Worm (Caenorhabditis elegans) whole organism, L2 larva: Measurements from ENCODE around the gene F49E11.2.

Experiments
- C34F6.9 ChIP-seq: fragments of 150-350 bp; optimal IDR thresholded peaks from 2 replicates; lab custom pipeline; 2014; ENCODE audit warnings: missing biosample characterization, missing genetic modification characterization
- F13H6.1 ChIP-seq: sonication (generic microtip); optimal IDR thresholded peaks from 2 replicates; lab custom pipeline; 2016; ENCODE audit warnings: missing genetic modification characterization, missing compliant biosample characterization
- R02D3.7 ChIP-seq: fragments of 150-350 bp; optimal IDR thresholded peaks from 2 replicates; lab custom pipeline; 2014; ENCODE audit warnings: missing biosample characterization, missing genetic modification characterization
- Y55F3AM.14 ChIP-seq: fragments of 200-800 bp; sonication (Bioruptor generic); optimal IDR thresholded peaks from 2 replicates; lab custom pipeline; 2018; ENCODE audit warnings: mild to moderate bottlenecking, missing genetic modification characterization, missing compliant biosample characterization
- ZK546.5 ChIP-seq: sonication (generic microtip); optimal IDR thresholded peaks from 2 replicates; lab custom pipeline; 2017; ENCODE audit warnings: missing biosample characterization, missing genetic modification characterization
- alr-1 ChIP-seq: fragments of 150-350 bp; optimal IDR thresholded peaks from 2 replicates; lab custom pipeline; 2014; ENCODE audit warnings: missing biosample characterization, missing genetic modification characterization
- aly-2 ChIP-seq: fragments of 150-350 bp; optimal IDR thresholded peaks from 2 replicates; lab custom pipeline; 2014; ENCODE audit warnings: missing biosample characterization, missing genetic modification characterization
- ama-1 ChIP-seq: fragments of 150-350 bp; optimal IDR thresholded peaks from 2 replicates; lab custom pipeline; 2018; ENCODE audit warnings: inconsistent platforms
- blmp-1 ChIP-seq: sonication (generic microtip); optimal IDR thresholded peaks from 2 replicates; lab custom pipeline; 2017; ENCODE audit warnings: missing genetic modification characterization, mild to moderate bottlenecking, missing compliant biosample characterization, antibody characterized with exemption, moderate library complexity; ENCODE audit not compliant: insufficient read depth
- ceh-16 ChIP-seq: fragments of 150-350 bp; optimal IDR thresholded peaks from 2 replicates; lab custom pipeline; 2014; ENCODE audit warnings: missing biosample characterization, missing genetic modification characterization
- ceh-82 ChIP-seq: fragments of 150-350 bp; optimal IDR thresholded peaks from 2 replicates; lab custom pipeline; 2014; ENCODE audit warnings: missing biosample characterization, missing genetic modification characterization
- crh-2 ChIP-seq: sonication (generic microtip); optimal IDR thresholded peaks from 2 replicates; lab custom pipeline; 2017; ENCODE audit warnings: missing biosample characterization, missing genetic modification characterization
- dmd-4 ChIP-seq: sonication (generic microtip); optimal IDR thresholded peaks from 2 replicates; lab custom pipeline; 2017; ENCODE audit warnings: missing biosample characterization, missing genetic modification characterization
- egl-27 ChIP-seq: sonication (generic microtip); optimal IDR thresholded peaks from 3 replicates; lab custom pipeline; 2017; ENCODE audit warnings: missing biosample characterization, missing genetic modification reagents, missing genetic modification characterization
- elt-1 ChIP-seq: fragments of 150-350 bp; optimal IDR thresholded peaks from 2 replicates; lab custom pipeline; 2014; ENCODE audit warnings: missing biosample characterization, missing genetic modification characterization
- fos-1 ChIP-seq: fragments of 150-350 bp; optimal IDR thresholded peaks from 2 replicates; lab custom pipeline; 2014; ENCODE audit warnings: missing biosample characterization, missing genetic modification characterization
- gmeb-1 ChIP-seq: fragments of 150-350 bp; optimal IDR thresholded peaks from 2 replicates; lab custom pipeline; 2014; ENCODE audit warnings: missing biosample characterization, missing genetic modification characterization
- lin-11 ChIP-seq: fragments of 150-350 bp; sonication (generic microtip); optimal IDR thresholded peaks from 2 replicates; lab custom pipeline; 2014; ENCODE audit warnings: missing biosample characterization, missing genetic modification characterization, inconsistent platforms, mixed read lengths
- lin-13 ChIP-seq: fragments of 150-350 bp; optimal IDR thresholded peaks from 2 replicates; lab custom pipeline; 2014; ENCODE audit warnings: missing biosample characterization, missing genetic modification reagents, missing genetic modification characterization
- lin-39 ChIP-seq: fragments of 150-350 bp; optimal IDR thresholded peaks from 2 replicates; lab custom pipeline; 2014; ENCODE audit warnings: missing biosample characterization, missing genetic modification reagents, missing genetic modification characterization
- lsy-2 ChIP-seq, 2 experiments: fragments of 150-350 bp in 1 of 2; sonication (generic microtip) in 1 of 2; optimal IDR thresholded peaks; 2 replicates each; lab custom pipeline; 2014 to 2017; ENCODE audit warnings: missing biosample characterization in 2 of 2, missing genetic modification characterization in 2 of 2
- mab-5 ChIP-seq: fragments of 150-350 bp; optimal IDR thresholded peaks from 2 replicates; lab custom pipeline; 2014; ENCODE audit warnings: missing biosample characterization, missing genetic modification characterization
- mdl-1 ChIP-seq, 2 experiments: fragments of 150-350 bp in 1 of 2; sonication (generic microtip) in 1 of 2; optimal IDR thresholded peaks; 2 replicates each; lab custom pipeline; 2017; ENCODE audit warnings: missing biosample characterization in 2 of 2, missing genetic modification characterization in 2 of 2
- nhr-10 ChIP-seq: sonication (generic microtip); optimal IDR thresholded peaks from 2 replicates; lab custom pipeline; 2017; ENCODE audit warnings: missing biosample characterization, missing genetic modification characterization
- nhr-11 ChIP-seq: fragments of 150-350 bp; optimal IDR thresholded peaks from 2 replicates; lab custom pipeline; 2014; ENCODE audit warnings: missing biosample characterization, missing genetic modification characterization
- nhr-129 ChIP-seq: fragments of 150-350 bp; optimal IDR thresholded peaks from 2 replicates; lab custom pipeline; 2014; ENCODE audit warnings: missing biosample characterization, missing genetic modification characterization
- nhr-21 ChIP-seq: fragments of 150-350 bp; optimal IDR thresholded peaks from 2 replicates; lab custom pipeline; 2014; ENCODE audit warnings: missing biosample characterization, missing genetic modification characterization
- nhr-23 ChIP-seq: fragments of 150-350 bp; optimal IDR thresholded peaks from 2 replicates; lab custom pipeline; 2014; ENCODE audit warnings: missing biosample characterization, missing genetic modification reagents, missing genetic modification characterization
- nhr-237 ChIP-seq: fragments of 150-350 bp; optimal IDR thresholded peaks from 2 replicates; lab custom pipeline; 2014; ENCODE audit warnings: missing biosample characterization, missing genetic modification characterization
- nhr-25 ChIP-seq: fragments of 150-350 bp; sonication (generic microtip); optimal IDR thresholded peaks from 3 replicates; lab custom pipeline; 2014; ENCODE audit warnings: missing biosample characterization, missing genetic modification characterization
- nhr-6 ChIP-seq: fragments of 150-350 bp; optimal IDR thresholded peaks from 2 replicates; lab custom pipeline; 2014; ENCODE audit warnings: missing biosample characterization, missing genetic modification characterization
- nhr-77 ChIP-seq: fragments of 150-350 bp; optimal IDR thresholded peaks from 2 replicates; lab custom pipeline; 2014; ENCODE audit warnings: missing biosample characterization, missing genetic modification characterization
- peb-1 ChIP-seq: fragments of 150-350 bp; optimal IDR thresholded peaks from 2 replicates; lab custom pipeline; 2014; ENCODE audit warnings: missing biosample characterization, missing genetic modification characterization
- sem-4 ChIP-seq: fragments of 150-350 bp; optimal IDR thresholded peaks from 2 replicates; lab custom pipeline; 2014; ENCODE audit warnings: missing biosample characterization, missing genetic modification reagents, missing genetic modification characterization
- skn-1 ChIP-seq: sonication (generic microtip); optimal IDR thresholded peaks from 2 replicates; lab custom pipeline; 2017; ENCODE audit warnings: missing biosample characterization, missing genetic modification characterization
- sma-3 ChIP-seq: sonication (generic microtip); optimal IDR thresholded peaks from 2 replicates; lab custom pipeline; 2016; ENCODE audit warnings: missing genetic modification reagents, missing genetic modification characterization, missing compliant biosample characterization
- sma-9 ChIP-seq, 2 experiments: fragments of 150-350 bp in 1 of 2; sonication (generic microtip) in 1 of 2; optimal IDR thresholded peaks; 2 replicates each; lab custom pipeline; 2014 to 2016; ENCODE audit warnings: missing genetic modification characterization in 2 of 2, mild to moderate bottlenecking in 1 of 2, missing biosample characterization in 1 of 2, missing compliant biosample characterization in 1 of 2, missing genetic modification reagents in 1 of 2, moderate library complexity in 1 of 2
- snpc-4 ChIP-seq: fragments of 150-350 bp; optimal IDR thresholded peaks from 2 replicates; lab custom pipeline; 2014; ENCODE audit warnings: missing biosample characterization, missing genetic modification characterization
- unc-39 ChIP-seq: fragments of 150-350 bp; optimal IDR thresholded peaks from 2 replicates; lab custom pipeline; 2014; ENCODE audit warnings: missing biosample characterization, missing genetic modification characterization
- unc-55 ChIP-seq: fragments of 150-350 bp; sonication (generic microtip); optimal IDR thresholded peaks from 3 replicates; lab custom pipeline; 2014; ENCODE audit warnings: missing biosample characterization, missing genetic modification reagents, missing genetic modification characterization
- unc-62 ChIP-seq: fragments of 150-350 bp; optimal IDR thresholded peaks from 2 replicates; lab custom pipeline; 2014; ENCODE audit warnings: missing biosample characterization, missing genetic modification reagents, missing genetic modification characterization
- ztf-1 ChIP-seq: fragments of 200-800 bp; sonication (Bioruptor generic); conservative IDR thresholded peaks from 2 replicates; pipeline ENCODE4 v1.3.6; 2022; ENCODE audit warnings: missing genetic modification characterization, missing compliant biosample characterization
- ztf-11 ChIP-seq: sonication (generic microtip); optimal IDR thresholded peaks from 2 replicates; lab custom pipeline; 2017; ENCODE audit warnings: missing biosample characterization, missing genetic modification characterization
- ztf-4 ChIP-seq: fragments of 150-350 bp; optimal IDR thresholded peaks from 2 replicates; lab custom pipeline; 2014; ENCODE audit warnings: missing biosample characterization, missing genetic modification characterization

Gene F49E11.2

DNA sequence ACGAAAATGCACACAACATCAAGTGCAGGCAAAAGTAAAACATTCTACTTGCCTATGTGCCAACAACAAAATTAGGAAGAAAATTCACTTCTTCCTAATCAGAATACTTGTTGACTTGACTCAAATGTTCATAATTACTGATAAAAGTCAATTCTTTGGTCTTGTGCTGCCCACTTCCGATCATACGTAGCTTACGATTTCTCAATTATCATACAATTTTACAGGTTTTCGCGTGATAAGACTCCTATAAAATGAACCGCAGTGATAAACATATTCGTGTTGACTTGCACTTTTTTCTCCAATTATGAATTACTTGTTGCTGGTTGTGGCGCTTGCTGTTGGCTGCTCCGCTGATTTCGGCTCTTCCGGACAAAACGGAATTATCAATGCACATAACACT lies 18.6 kb upstream of the F49E11.2 start, which contains the start of gene scl-2:
Gene scl-2, plus strand, starts transcription at position 293 of the 400 bp plus-strand sequence.
- TF ChIP-seq ceh-16 (tag; lab: Kevin White, UChicago) (no peak), blmp-1 (tag; lab: Kevin White, UChicago) (no peak), nhr-6 (tag; lab: Kevin White, UChicago) (no peak), nhr-237 (tag; lab: Kevin White, UChicago) (no peak), alr-1 (tag; lab: Kevin White, UChicago) (no peak), dmd-4 (tag; lab: Kevin White, UChicago) (no peak), ZK546.5 (tag; lab: Kevin White, UChicago) (no peak), elt-1 (tag; lab: Kevin White, UChicago) (no peak), gmeb-1 (peak; percentile 46), fos-1 (tag; lab: Kevin White, UChicago) (peak; percentile 98), egl-27 (tag; lab: Kevin White, UChicago) (peak; percentile 11), unc-39 (no peak), nhr-11 (no peak), ztf-1 (GFP tag; lab: Robert Waterston, UW) (no peak), crh-2 (tag; lab: Kevin White, UChicago) (peak; percentile 54), ztf-11 (tag; lab: Kevin White, UChicago) (no peak), nhr-21 (tag; lab: Kevin White, UChicago) (no peak), ztf-4 (no peak), R02D3.7 (no peak), aly-2 (tag; lab: Kevin White, UChicago) (no peak), nhr-129 (peak; percentile 30), mdl-1 (tag; optimal IDR thresholded peaks at IDR 0.05; lab: Kevin White, UChicago) (no peak), nhr-23 (tag; lab: Kevin White, UChicago) (no peak), Y55F3AM.14 (no peak), lin-13 (no peak), skn-1 (tag; lab: Kevin White, UChicago) (peak; percentile 68), ceh-82 (tag; lab: Kevin White, UChicago) (no peak), mab-5 (no peak), nhr-77 (tag; lab: Kevin White, UChicago) (no peak), peb-1 (tag; lab: Kevin White, UChicago) (no peak), unc-55 (GFP tag; lab: Kevin White, UChicago) (no peak), nhr-10 (tag; lab: Kevin White, UChicago) (no peak), sma-3 (GFP tag; lab: Kevin White, UChicago) (no peak), snpc-4 (no peak), nhr-25 (tag; lab: Kevin White, UChicago) (no peak), unc-62 (GFP tag; lab: Kevin White, UChicago) (no peak), F13H6.1 (peak; percentile 12), sma-9 (GFP tag; optimal IDR thresholded peaks at IDR 0.05; lab: Kevin White, UChicago) (peak; percentile 80), sma-9 (tag; optimal IDR thresholded peaks at IDR 0.05; lab: Kevin White, UChicago) (no peak), lsy-2 (tag; optimal IDR thresholded peaks at IDR 0.05; lab: Kevin White, UChicago) (no peak)

DNA sequence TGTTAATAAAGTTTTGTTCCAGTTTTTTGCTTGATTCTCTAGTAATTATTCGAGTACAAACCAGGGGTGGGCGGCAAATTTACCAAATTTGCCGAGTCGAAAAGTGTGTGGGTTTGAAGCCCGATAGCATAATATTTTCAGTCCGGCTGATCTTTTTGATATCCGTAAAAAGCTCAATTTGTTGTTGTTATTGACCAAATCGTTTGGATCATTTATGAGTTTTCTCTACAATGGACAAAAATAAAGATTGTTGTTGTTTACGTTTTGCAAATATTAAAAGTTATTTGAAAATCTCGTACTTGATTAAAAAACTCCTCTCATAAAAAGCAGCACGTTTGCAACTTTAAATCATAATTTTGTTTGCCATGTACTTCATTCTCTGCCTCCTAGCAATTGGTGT lies 17.2 kb upstream of the F49E11.2 start, which contains the start of gene scl-1:
Gene scl-1, plus strand, starts transcription at position 301 of the 400 bp plus-strand sequence.
- TF ChIP-seq ztf-4 (no peak), nhr-129 (no peak), ama-1 (lab: Kevin White, UChicago) (no peak), C34F6.9 (tag; lab: Kevin White, UChicago) (no peak), sma-3 (GFP tag; lab: Kevin White, UChicago) (no peak), nhr-25 (tag; lab: Kevin White, UChicago) (no peak), sem-4 (no peak), fos-1 (tag; lab: Kevin White, UChicago) (no peak), lin-11 (tag; lab: Kevin White, UChicago) (no peak), sma-9 (GFP tag; optimal IDR thresholded peaks at IDR 0.05; lab: Kevin White, UChicago) (no peak), sma-9 (tag; optimal IDR thresholded peaks at IDR 0.05; lab: Kevin White, UChicago) (no peak), lin-13 (no peak), nhr-21 (tag; lab: Kevin White, UChicago) (no peak), nhr-11 (no peak), lsy-2 (tag; optimal IDR thresholded peaks at IDR 0.05; lab: Kevin White, UChicago) (no peak), unc-62 (GFP tag; lab: Kevin White, UChicago) (no peak), elt-1 (tag; lab: Kevin White, UChicago) (no peak), lin-39 (tag; lab: Kevin White, UChicago) (no peak), unc-55 (GFP tag; lab: Kevin White, UChicago) (no peak), ztf-11 (tag; lab: Kevin White, UChicago) (no peak)
- TF ChIP-seq, all 48 proteins: peak for 0
